Worm (Caenorhabditis elegans) whole organism, mixed stage, embryonic: Measurements from ENCODE around the gene srh-75.

ENCODE experiments used
- blmp-1 ChIP-seq: fragments of 150-350 bp; optimal IDR thresholded peaks from 2 replicates; lab custom pipeline; 2014; ENCODE audit warnings: missing biosample characterization, missing genetic modification characterization
- elt-1 ChIP-seq: sonication (generic microtip); optimal IDR thresholded peaks from 2 replicates; lab custom pipeline; 2017; ENCODE audit warnings: missing genetic modification characterization, mild to moderate bottlenecking, missing compliant biosample characterization, antibody characterized with exemption, moderate library complexity, borderline replicate concordance; ENCODE audit not compliant: insufficient read depth
- elt-3 ChIP-seq: fragments of 150-350 bp; optimal IDR thresholded peaks from 2 replicates; lab custom pipeline; 2014; ENCODE audit warnings: missing biosample characterization, missing genetic modification characterization
- ham-2 ChIP-seq: fragments of 200-800 bp; sonication (Bioruptor generic); optimal IDR thresholded peaks from 2 replicates; lab custom pipeline; 2018; ENCODE audit warnings: mild to moderate bottlenecking, missing genetic modification characterization, missing compliant biosample characterization
- nhr-237 ChIP-seq: fragments of 150-350 bp; optimal IDR thresholded peaks from 2 replicates; lab custom pipeline; 2014; ENCODE audit warnings: missing biosample characterization, missing genetic modification characterization
- snpc-4 ChIP-seq: fragments of 150-350 bp; optimal IDR thresholded peaks from 2 replicates; lab custom pipeline; 2014; ENCODE audit warnings: missing biosample characterization, missing genetic modification characterization
- sptf-1 ChIP-seq: sonication (generic microtip); optimal IDR thresholded peaks from 2 replicates; lab custom pipeline; 2017; ENCODE audit warnings: mild to moderate bottlenecking, missing genetic modification characterization, moderate library complexity, missing compliant biosample characterization
- unc-62 ChIP-seq: fragments of 150-350 bp; optimal IDR thresholded peaks from 2 replicates; lab custom pipeline; 2014; ENCODE audit warnings: missing biosample characterization, missing genetic modification reagents, missing genetic modification characterization
- ztf-11 ChIP-seq: fragments of 150-350 bp; optimal IDR thresholded peaks from 2 replicates; lab custom pipeline; 2014; ENCODE audit warnings: missing biosample characterization, missing genetic modification characterization

- TF ChIP-seq sptf-1 (tag; lab: Kevin White, UChicago) (no peak), ztf-11 (tag; lab: Kevin White, UChicago) (no peak), unc-62 (GFP tag; lab: Kevin White, UChicago) (no peak), blmp-1 (no peak), elt-3 (tag; lab: Kevin White, UChicago) (no peak), snpc-4 (no peak), ham-2 (GFP tag; lab: Kevin White, UChicago) (no peak), elt-1 (tag; lab: Kevin White, UChicago) (no peak), nhr-237 (tag; lab: Kevin White, UChicago) (no peak)
These were observed 13.2 kb downstream of the srh-75 start, which contains the start of gene C45B11.6 for ce11 chrV:11043767-11044166.
